Worm (Caenorhabditis elegans) whole organism, early embryonic: ENCODE results near the gene F27E5.9.

Experiments used
- B0310.2 ChIP-seq: sonication (generic microtip); optimal IDR thresholded peaks from 2 replicates; lab custom pipeline; 2016; ENCODE audit warnings: mild to moderate bottlenecking, missing genetic modification characterization, missing compliant biosample characterization
- F13C5.2 ChIP-seq: sonication (generic microtip); optimal IDR thresholded peaks from 2 replicates; lab custom pipeline; 2017; ENCODE audit warnings: mild to moderate bottlenecking, missing genetic modification characterization, inconsistent platforms, missing compliant biosample characterization
- aly-1 ChIP-seq: sonication (generic microtip); optimal IDR thresholded peaks from 2 replicates; lab custom pipeline; 2016; ENCODE audit warnings: missing genetic modification characterization, missing compliant biosample characterization
- ama-1 ChIP-seq: fragments of 150-350 bp; optimal IDR thresholded peaks from 2 replicates; lab custom pipeline; 2014
- ets-7 ChIP-seq: sonication (generic microtip); optimal IDR thresholded peaks from 2 replicates; lab custom pipeline; 2016; ENCODE audit warnings: missing genotype, missing genetic modification characterization, missing compliant biosample characterization
- flt-1 ChIP-seq: fragments of 200-800 bp; sonication (Bioruptor generic); IDR thresholded peaks from 2 replicates; pipeline ENCODE4 v1.3.6; 2022; ENCODE audit warnings: missing genetic modification characterization, missing compliant biosample characterization
- hnd-1 ChIP-seq: sonication (generic microtip); optimal IDR thresholded peaks from 2 replicates; lab custom pipeline; 2016; ENCODE audit warnings: missing genetic modification characterization, missing compliant biosample characterization
- pes-1 ChIP-seq: fragments of 200-800 bp; sonication (Bioruptor generic); IDR thresholded peaks from 2 replicates; pipeline ENCODE4 v1.3.6; 2022; ENCODE audit warnings: missing genetic modification reagents, missing genetic modification characterization, missing compliant biosample characterization
- sea-1 ChIP-seq: fragments of 200-800 bp; sonication (Bioruptor generic); conservative IDR thresholded peaks from 2 replicates; pipeline ENCODE4 v1.3.6; 2022; ENCODE audit warnings: missing genetic modification characterization, missing compliant biosample characterization
- tbx-11 ChIP-seq: fragments of 200-800 bp; sonication (Bioruptor generic); IDR thresholded peaks from 2 replicates; pipeline ENCODE4 v1.3.6; 2022; ENCODE audit warnings: missing genetic modification characterization, missing compliant biosample characterization
- tbx-37 ChIP-seq: fragments of 200-800 bp; sonication (Bioruptor generic); conservative IDR thresholded peaks from 2 replicates; pipeline ENCODE4 v1.3.6; 2022; ENCODE audit warnings: missing genetic modification reagents, missing genetic modification characterization, missing compliant biosample characterization
- tra-4 ChIP-seq: sonication (generic microtip); optimal IDR thresholded peaks from 2 replicates; lab custom pipeline; 2017; ENCODE audit warnings: missing genetic modification characterization, missing compliant biosample characterization

DNA sequence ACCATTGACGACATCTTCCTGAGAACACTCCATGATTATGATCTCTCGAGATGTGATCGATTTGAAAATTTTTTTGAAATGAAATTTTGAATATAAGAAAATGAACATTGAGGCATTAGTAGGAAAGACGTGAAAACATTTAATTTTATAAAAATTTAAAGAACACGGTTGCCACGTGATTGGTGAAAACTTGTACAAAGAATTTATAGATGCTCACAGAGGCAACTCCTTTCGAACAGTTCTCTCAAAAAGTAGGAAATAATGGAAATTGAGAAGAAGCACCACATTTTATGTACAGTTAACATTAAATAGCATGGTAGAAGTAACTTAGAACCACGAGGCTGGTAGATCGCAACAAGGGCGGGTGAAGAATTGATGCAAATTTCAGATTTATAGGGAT is 27.9 kb upstream of the F27E5.9 start, which contains the start of gene ZK945.6:
- no peak for TF ChIP-seq sea-1 (GFP tag; lab: Robert Waterston, UW)
- TF ChIP-seq hnd-1 (tag; lab: Kevin White, UChicago), result no peak
- TF ChIP-seq ama-1, result no peak
- no peak for TF ChIP-seq tbx-11 (GFP tag; lab: Robert Waterston, UW)
- no peak for TF ChIP-seq tra-4 (tag; lab: Kevin White, UChicago)
- no peak for TF ChIP-seq tbx-37
- TF ChIP-seq pes-1 (GFP tag; lab: Robert Waterston, UW), result no peak
- TF ChIP-seq B0310.2, result no peak
- no peak for TF ChIP-seq F13C5.2 (tag; lab: Kevin White, UChicago)
- no peak for TF ChIP-seq aly-1 (tag; lab: Kevin White, UChicago)
- TF ChIP-seq ets-7 (tag; lab: Kevin White, UChicago), result no peak
- TF ChIP-seq flt-1, result no peak
